Worm (Caenorhabditis elegans) whole organism, late embryonic: ENCODE results near the gene F59A1.11.

Source experiments
- C08G9.2 ChIP-seq: sonication (generic microtip); optimal IDR thresholded peaks from 2 replicates; lab custom pipeline; 2016; ENCODE audit warnings: mild to moderate bottlenecking, missing genetic modification characterization, moderate library complexity, missing compliant biosample characterization
- C38D4.7 ChIP-seq: fragments of 200-800 bp; sonication (Bioruptor generic); optimal IDR thresholded peaks from 2 replicates; lab custom pipeline; 2018; ENCODE audit warnings: mild to moderate bottlenecking, missing genetic modification characterization, moderate library complexity, missing compliant biosample characterization
- T23F11.4 ChIP-seq: fragments of 200-800 bp; sonication (Bioruptor generic); optimal IDR thresholded peaks from 2 replicates; lab custom pipeline; 2018; ENCODE audit warnings: mild to moderate bottlenecking, missing genetic modification characterization, missing compliant biosample characterization
- Y22D7AL.16 ChIP-seq: sonication (generic microtip); optimal IDR thresholded peaks from 2 replicates; lab custom pipeline; 2016; ENCODE audit warnings: missing genetic modification characterization, missing compliant biosample characterization
- ama-1 ChIP-seq: fragments of 150-350 bp; optimal IDR thresholded peaks from 2 replicates; lab custom pipeline; 2014
- ceh-19 ChIP-seq: fragments of 200-800 bp; sonication (Bioruptor generic); optimal IDR thresholded peaks from 2 replicates; lab custom pipeline; 2018; ENCODE audit warnings: mild to moderate bottlenecking, missing genetic modification characterization, missing compliant biosample characterization
- ceh-24 ChIP-seq: sonication (generic microtip); optimal IDR thresholded peaks from 2 replicates; lab custom pipeline; 2016; ENCODE audit warnings: mild to moderate bottlenecking, missing genetic modification characterization, missing compliant biosample characterization
- ceh-31 ChIP-seq: sonication (generic microtip); optimal IDR thresholded peaks from 2 replicates; lab custom pipeline; 2016; ENCODE audit warnings: missing genetic modification characterization, missing compliant biosample characterization
- ceh-48 ChIP-seq: sonication (generic microtip); optimal IDR thresholded peaks from 2 replicates; lab custom pipeline; 2016; ENCODE audit warnings: missing genetic modification characterization, inconsistent platforms, missing compliant biosample characterization
- ceh-6 ChIP-seq: fragments of 200-800 bp; sonication (Bioruptor generic); optimal IDR thresholded peaks from 2 replicates; lab custom pipeline; 2018; ENCODE audit warnings: mild to moderate bottlenecking, missing genetic modification characterization, missing compliant biosample characterization
- che-1 ChIP-seq: sonication (generic microtip); optimal IDR thresholded peaks from 2 replicates; lab custom pipeline; 2016; ENCODE audit warnings: mild to moderate bottlenecking, missing genetic modification characterization, missing compliant biosample characterization
- dmd-4 ChIP-seq: sonication (generic microtip); optimal IDR thresholded peaks from 2 replicates; lab custom pipeline; 2016; ENCODE audit warnings: borderline replicate concordance, missing genetic modification characterization, missing compliant biosample characterization
- dve-1 ChIP-seq: sonication (generic microtip); optimal IDR thresholded peaks from 2 replicates; lab custom pipeline; 2017; ENCODE audit warnings: antibody characterized with exemption, mild to moderate bottlenecking, missing genetic modification characterization, missing compliant biosample characterization
- elt-2 ChIP-seq: sonication (generic microtip); optimal IDR thresholded peaks from 2 replicates; lab custom pipeline; 2016; ENCODE audit warnings: missing genetic modification reagents, missing genetic modification characterization, missing compliant biosample characterization
- ets-4 ChIP-seq: sonication (generic microtip); optimal IDR thresholded peaks from 2 replicates; lab custom pipeline; 2016; ENCODE audit warnings: missing genetic modification characterization, missing compliant biosample characterization
- fax-1 ChIP-seq: sonication (generic microtip); optimal IDR thresholded peaks from 2 replicates; lab custom pipeline; 2016; ENCODE audit warnings: missing genotype, missing genetic modification characterization, missing compliant biosample characterization
- fkh-10 ChIP-seq: fragments of 150-350 bp; optimal IDR thresholded peaks from 2 replicates; lab custom pipeline; 2014; ENCODE audit warnings: missing biosample characterization, missing genetic modification reagents, missing genetic modification characterization
- fkh-6 ChIP-seq: sonication (generic microtip); optimal IDR thresholded peaks from 2 replicates; lab custom pipeline; 2016; ENCODE audit warnings: missing genetic modification characterization, missing compliant biosample characterization
- hlh-30 ChIP-seq: sonication (generic microtip); optimal IDR thresholded peaks from 2 replicates; lab custom pipeline; 2017; ENCODE audit warnings: antibody characterized with exemption, missing genetic modification characterization, missing compliant biosample characterization; ENCODE audit not compliant: insufficient read depth
- hlh-6 ChIP-seq: sonication (generic microtip); optimal IDR thresholded peaks from 2 replicates; lab custom pipeline; 2016; ENCODE audit warnings: missing genotype, missing genetic modification characterization, missing compliant biosample characterization
- hlh-8 ChIP-seq: sonication (generic microtip); optimal IDR thresholded peaks from 2 replicates; lab custom pipeline; 2016; ENCODE audit warnings: missing genotype, missing genetic modification characterization, missing compliant biosample characterization
- lin-11 ChIP-seq: fragments of 200-800 bp; sonication (Bioruptor generic); optimal IDR thresholded peaks from 2 replicates; lab custom pipeline; 2018; ENCODE audit warnings: mild to moderate bottlenecking, missing genetic modification characterization, missing compliant biosample characterization
- mec-3 ChIP-seq: sonication (generic microtip); optimal IDR thresholded peaks from 2 replicates; lab custom pipeline; 2016; ENCODE audit warnings: borderline replicate concordance, missing genetic modification characterization, missing compliant biosample characterization
- nhr-232 ChIP-seq: sonication (generic microtip); optimal IDR thresholded peaks from 2 replicates; lab custom pipeline; 2016; ENCODE audit warnings: missing genetic modification characterization, missing compliant biosample characterization
- npax-4 ChIP-seq: sonication (generic microtip); optimal IDR thresholded peaks from 2 replicates; lab custom pipeline; 2016; ENCODE audit warnings: missing genetic modification characterization, missing compliant biosample characterization
- odd-2 ChIP-seq: sonication (generic microtip); optimal IDR thresholded peaks from 2 replicates; lab custom pipeline; 2017; ENCODE audit warnings: antibody characterized with exemption, mild to moderate bottlenecking, missing genetic modification characterization, missing compliant biosample characterization
- pag-3 ChIP-seq: sonication (generic microtip); optimal IDR thresholded peaks from 2 replicates; lab custom pipeline; 2016; ENCODE audit warnings: missing compliant biosample characterization, missing genetic modification characterization, borderline replicate concordance
- pha-2 ChIP-seq: sonication (generic microtip); optimal IDR thresholded peaks from 2 replicates; lab custom pipeline; 2017; ENCODE audit warnings: mild to moderate bottlenecking, missing genetic modification characterization, missing compliant biosample characterization
- pqm-1 ChIP-seq: sonication (generic microtip); optimal IDR thresholded peaks from 2 replicates; lab custom pipeline; 2016; ENCODE audit warnings: missing genetic modification characterization, missing compliant biosample characterization
- pros-1 ChIP-seq: fragments of 150-350 bp; optimal IDR thresholded peaks from 2 replicates; lab custom pipeline; 2014; ENCODE audit warnings: missing biosample characterization, missing genetic modification reagents, missing genetic modification characterization
- ref-2 ChIP-seq: sonication (generic microtip); optimal IDR thresholded peaks from 2 replicates; lab custom pipeline; 2016; ENCODE audit warnings: missing genetic modification characterization, missing compliant biosample characterization
- rnt-1 ChIP-seq: sonication (generic microtip); optimal IDR thresholded peaks from 2 replicates; lab custom pipeline; 2016; ENCODE audit warnings: missing genetic modification characterization, missing compliant biosample characterization
- sox-2 ChIP-seq: fragments of 200-800 bp; sonication (Bioruptor generic); IDR thresholded peaks from 2 replicates; pipeline ENCODE4 v1.3.6; 2022; ENCODE audit warnings: missing genetic modification reagents, missing genetic modification characterization, missing compliant biosample characterization
- sox-4 ChIP-seq: sonication (generic microtip); optimal IDR thresholded peaks from 2 replicates; lab custom pipeline; 2017; ENCODE audit warnings: mild to moderate bottlenecking, missing genetic modification characterization, inconsistent platforms, missing compliant biosample characterization
- syd-9 ChIP-seq: sonication (generic microtip); optimal IDR thresholded peaks from 2 replicates; lab custom pipeline; 2016; ENCODE audit warnings: mild to moderate bottlenecking, missing genetic modification characterization, moderate library complexity, missing compliant biosample characterization
- tbx-7 ChIP-seq: sonication (generic microtip); optimal IDR thresholded peaks from 2 replicates; lab custom pipeline; 2016; ENCODE audit warnings: missing genotype, missing genetic modification characterization, missing compliant biosample characterization
- ttx-3 ChIP-seq: sonication (generic microtip); optimal IDR thresholded peaks from 2 replicates; lab custom pipeline; 2016; ENCODE audit warnings: missing genetic modification reagents, missing genetic modification characterization, missing compliant biosample characterization
- unc-3 ChIP-seq, 2 experiments: fragments of 200-800 bp in 1 of 2; sonication (Bioruptor generic) in 1 of 2; sonication (generic microtip) in 1 of 2; conservative IDR thresholded peaks in 1 of 2; optimal IDR thresholded peaks in 1 of 2; 2 replicates each; pipeline versions ENCODE4 v1.3.6 to Lab custom; 2016 to 2022; ENCODE audit warnings: missing compliant biosample characterization in 2 of 2, missing genetic modification characterization in 2 of 2, missing genetic modification reagents in 1 of 2
- unc-86 ChIP-seq: sonication (generic microtip); optimal IDR thresholded peaks from 2 replicates; lab custom pipeline; 2016; ENCODE audit warnings: missing genetic modification characterization, missing compliant biosample characterization
- ztf-16 ChIP-seq: sonication (generic microtip); optimal IDR thresholded peaks from 2 replicates; lab custom pipeline; 2017; ENCODE audit warnings: missing genetic modification characterization, missing compliant biosample characterization

Gene F59A1.11

DNA sequence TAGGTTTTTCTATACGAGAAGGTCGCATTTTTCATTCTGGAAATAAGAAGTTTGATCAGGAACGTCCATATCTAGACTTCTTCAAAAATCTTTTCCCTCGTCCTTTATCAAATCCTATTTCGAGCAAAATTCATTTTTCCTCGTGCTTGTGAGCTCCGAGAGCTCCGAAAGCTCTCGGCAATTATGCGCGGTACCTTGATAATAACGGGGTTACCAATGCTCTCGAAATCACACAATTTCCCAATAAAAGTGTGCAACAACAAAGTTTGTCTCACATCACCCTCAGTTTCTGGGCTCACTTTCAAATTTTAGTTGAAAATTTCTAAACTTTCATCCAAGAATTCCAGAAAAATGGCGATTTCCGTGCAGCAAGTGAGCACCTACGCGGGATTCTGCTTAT lies 2.7 kb upstream of the F59A1.11 start, which contains the start of gene str-89:
TSS of gene str-89 (plus strand) at position 301 of the 400 bp plus-strand sequence.
- TF ChIP-seq che-1 (tag; lab: Kevin White, UChicago) (no peak), ama-1 (lab: Kevin White, UChicago) (no peak), pha-2 (no peak), ceh-48 (tag; lab: Kevin White, UChicago) (no peak), ref-2 (no peak), syd-9 (tag; lab: Kevin White, UChicago) (no peak), pqm-1 (no peak), hlh-8 (no peak), T23F11.4 (GFP tag; lab: Kevin White, UChicago) (no peak), fkh-10 (no peak), fax-1 (no peak), C08G9.2 (tag; lab: Kevin White, UChicago) (no peak), ztf-16 (no peak)

DNA sequence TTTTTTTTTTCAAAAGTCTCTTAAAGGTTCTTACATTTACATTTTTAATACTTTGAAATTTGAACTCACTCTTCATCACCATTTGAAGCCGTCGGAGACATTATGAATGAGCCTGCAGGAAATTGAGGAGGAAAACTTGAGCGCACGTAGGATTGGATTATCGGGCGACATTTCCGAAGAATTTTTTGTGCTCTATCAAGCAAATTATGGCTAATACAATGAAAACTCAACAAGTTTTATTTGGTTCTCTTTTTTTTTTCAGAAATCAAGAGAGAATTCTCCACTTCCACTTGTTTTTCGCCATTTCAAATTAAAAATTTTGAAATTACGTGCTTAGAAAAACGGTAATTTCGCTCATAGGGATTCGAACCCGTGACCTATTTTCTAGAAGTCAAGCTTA lies 1.9 kb upstream of the F59A1.11 start, which contains the start of gene F59A1.12:
TSS of gene F59A1.12 (minus strand) at position 101 of the 400 bp plus-strand sequence.
- TF ChIP-seq hlh-6 (tag; lab: Kevin White, UChicago) (no peak), tbx-7 (no peak), sox-2 (GFP tag; lab: Robert Waterston, UW) (no peak), ref-2 (no peak), Y22D7AL.16 (tag; lab: Kevin White, UChicago) (no peak), odd-2 (no peak), ceh-31 (tag; lab: Kevin White, UChicago) (no peak), hlh-8 (no peak), T23F11.4 (GFP tag; lab: Kevin White, UChicago) (no peak), dmd-4 (no peak), ztf-16 (no peak), fkh-10 (no peak), hlh-30 (tag; lab: Kevin White, UChicago) (no peak), pag-3 (tag; lab: Kevin White, UChicago) (no peak)

DNA sequence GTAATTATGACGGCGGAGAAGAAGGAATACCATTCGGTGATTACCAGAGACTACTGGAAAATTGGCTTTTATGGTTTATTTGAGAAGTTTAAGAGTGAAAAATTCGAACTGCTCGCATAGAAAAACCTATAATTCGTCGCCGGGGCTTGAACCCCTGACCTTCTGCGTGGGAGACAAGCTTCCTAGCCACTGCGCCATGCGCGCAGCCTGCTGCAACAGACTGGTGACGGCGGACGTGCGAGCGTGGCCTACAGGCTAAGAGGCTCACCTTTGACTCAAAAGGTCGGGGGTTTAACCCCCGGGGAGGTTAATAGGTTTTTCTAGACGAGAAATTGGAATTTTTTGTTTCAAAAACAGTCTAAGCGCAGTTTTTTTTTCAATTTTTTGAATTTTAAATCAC lies 1.4 kb downstream of the F59A1.11 start:
- TF ChIP-seq ceh-19 (GFP tag; lab: Kevin White, UChicago) (no peak), C08G9.2 (tag; lab: Kevin White, UChicago) (no peak), nhr-232 (tag; lab: Kevin White, UChicago) (no peak), C38D4.7 (no peak), odd-2 (no peak), ceh-6 (GFP tag; lab: Kevin White, UChicago) (no peak), ceh-31 (tag; lab: Kevin White, UChicago) (no peak), pqm-1 (no peak), rnt-1 (no peak), unc-86 (no peak), mec-3 (no peak), npax-4 (tag; lab: Kevin White, UChicago) (no peak), ceh-24 (tag; lab: Kevin White, UChicago) (no peak), ttx-3 (tag; lab: Kevin White, UChicago) (no peak), T23F11.4 (GFP tag; lab: Kevin White, UChicago) (no peak), fkh-10 (no peak), syd-9 (tag; lab: Kevin White, UChicago) (no peak)

ce11 chrV:17662260-17662659 lies 3.5 kb downstream of the F59A1.11 start:
- TF ChIP-seq elt-2 (tag; lab: Kevin White, UChicago) (peak; percentile 90), odd-2 (no peak)

ce11 chrV:17660003-17660402 lies 5.8 kb downstream of the F59A1.11 start, which contains the start of gene dgat-2:
TSS of gene dgat-2 (plus strand) at chrV:17660303.
- TF ChIP-seq lin-11 (tag; lab: Kevin White, UChicago) (no peak), Y22D7AL.16 (tag; lab: Kevin White, UChicago) (no peak), fkh-6 (tag; lab: Kevin White, UChicago) (no peak), pros-1 (tag; lab: Kevin White, UChicago) (no peak), mec-3 (no peak), sox-4 (tag; lab: Kevin White, UChicago) (no peak), dmd-4 (no peak), unc-3 (GFP tag; conservative IDR thresholded peaks at IDR 0.05; lab: Robert Waterston, UW) (no peak), unc-3 (tag; optimal IDR thresholded peaks at IDR 0.05; lab: Kevin White, UChicago) (no peak), dve-1 (tag; lab: Kevin White, UChicago) (no peak), odd-2 (no peak), unc-86 (no peak), syd-9 (tag; lab: Kevin White, UChicago) (no peak), ets-4 (tag; lab: Kevin White, UChicago) (no peak), elt-2 (tag; lab: Kevin White, UChicago) (no peak)
